Fruit fly (Drosophila melanogaster) whole organism, embryonic: ENCODE results near the gene CG2124.
A peak's percentile ranks its signal among the peaks of the same experiment; 100 is the strongest.

Experiments used
- ATbp ChIP-seq: fragments of 200-800 bp; sonication (Bioruptor generic); optimal IDR thresholded peaks from 2 replicates; lab custom pipeline; 2017; ENCODE audit warnings: missing biosample characterization, mild to moderate bottlenecking, missing genetic modification characterization, missing genetic modification reagents
- Adf1 ChIP-seq: fragments of 200-800 bp; sonication (Bioruptor generic); IDR thresholded peaks from 2 replicates; pipeline ENCODE4 v1.3.6; 2022; ENCODE audit warnings: missing biosample characterization, missing genetic modification characterization
- Aef1 ChIP-seq: fragments of 200-800 bp; sonication (Bioruptor generic); IDR thresholded peaks from 3 replicates; pipeline ENCODE4 v1.3.6; 2022; ENCODE audit warnings: missing biosample characterization, missing genetic modification characterization
- Bteb2 ChIP-seq: fragments of 200-800 bp; sonication (Bioruptor generic); optimal IDR thresholded peaks from 2 replicates; lab custom pipeline; 2016; ENCODE audit warnings: missing biosample characterization, missing genetic modification characterization
- CG10366 ChIP-seq: fragments of 200-800 bp; sonication (Bioruptor generic); IDR thresholded peaks from 2 replicates; pipeline ENCODE4 v1.3.6; 2022; ENCODE audit warnings: missing biosample characterization, missing genetic modification characterization
- CG11504 ChIP-seq: fragments of 200-800 bp; sonication (Bioruptor generic); optimal IDR thresholded peaks from 3 replicates; lab custom pipeline; 2019; ENCODE audit warnings: missing biosample characterization, mild to moderate bottlenecking, missing genetic modification characterization, moderate library complexity
- CG12769 ChIP-seq: fragments of 200-800 bp; sonication (Bioruptor generic); optimal IDR thresholded peaks from 2 replicates; lab custom pipeline; 2019; ENCODE audit warnings: missing biosample characterization, mild to moderate bottlenecking, missing genetic modification characterization, moderate library complexity
- CG15269 ChIP-seq: fragments of 200-800 bp; sonication (Bioruptor generic); optimal IDR thresholded peaks from 2 replicates; lab custom pipeline; 2018; ENCODE audit warnings: missing biosample characterization, mild to moderate bottlenecking, missing genetic modification characterization, moderate library complexity
- CG15601 ChIP-seq: fragments of 200-800 bp; sonication (Bioruptor generic); optimal IDR thresholded peaks from 3 replicates; lab custom pipeline; 2019; ENCODE audit warnings: missing biosample characterization, mild to moderate bottlenecking, missing genetic modification characterization, moderate library complexity
- CG16815 ChIP-seq: fragments of 200-800 bp; sonication (Bioruptor generic); optimal IDR thresholded peaks from 3 replicates; lab custom pipeline; 2017; ENCODE audit warnings: missing biosample characterization, mild to moderate bottlenecking, missing genetic modification characterization
- CG17361 ChIP-seq: fragments of 200-800 bp; sonication (Bioruptor generic); IDR thresholded peaks from 3 replicates; pipeline ENCODE4 v1.3.6; 2022; ENCODE audit warnings: missing biosample characterization, missing genetic modification characterization
- CG18011 ChIP-seq: fragments of 200-800 bp; sonication (Bioruptor generic); optimal IDR thresholded peaks from 2 replicates; lab custom pipeline; 2017; ENCODE audit warnings: missing biosample characterization, missing genetic modification characterization, mild to moderate bottlenecking, moderate library complexity, missing genotype
- CG30020 ChIP-seq: fragments of 200-800 bp; optimal IDR thresholded peaks from 2 replicates; lab custom pipeline; 2019; ENCODE audit warnings: missing biosample characterization, mild to moderate bottlenecking, missing genetic modification characterization, moderate library complexity
- CG32532 ChIP-seq: fragments of 200-800 bp; sonication (Bioruptor generic); IDR thresholded peaks from 2 replicates; pipeline ENCODE4 v1.3.6; 2022; ENCODE audit warnings: missing biosample characterization, missing genetic modification characterization
- CG4360 ChIP-seq: fragments of 200-800 bp; sonication (Bioruptor generic); IDR thresholded peaks from 2 replicates; pipeline ENCODE4 v1.3.6; 2022; ENCODE audit warnings: missing biosample characterization, missing genetic modification characterization
- CG4424 ChIP-seq: fragments of 200-800 bp; sonication (Bioruptor generic); optimal IDR thresholded peaks from 3 replicates; lab custom pipeline; 2016; ENCODE audit warnings: missing biosample characterization, missing genetic modification characterization
- CG4820 ChIP-seq: fragments of 200-800 bp; sonication (Bioruptor generic); optimal IDR thresholded peaks from 3 replicates; lab custom pipeline; 2016; ENCODE audit warnings: missing biosample characterization, missing genetic modification characterization
- CG7839 ChIP-seq: fragments of 200-800 bp; sonication (Bioruptor generic); optimal IDR thresholded peaks from 3 replicates; lab custom pipeline; 2018; ENCODE audit warnings: missing biosample characterization, mild to moderate bottlenecking, missing genetic modification characterization, moderate library complexity
- CG8478 ChIP-seq: fragments of >200 bp; optimal IDR thresholded peaks from 2 replicates; lab custom pipeline; 2018
- D19B ChIP-seq: fragments of 200-800 bp; sonication (Bioruptor generic); optimal IDR thresholded peaks from 2 replicates; lab custom pipeline; 2017; ENCODE audit warnings: missing biosample characterization, mild to moderate bottlenecking, missing genetic modification characterization
- Dll ChIP-seq: fragments of 200-800 bp; sonication (Bioruptor generic); IDR thresholded peaks from 4 replicates; pipeline ENCODE4 v1.3.6; 2022; ENCODE audit warnings: missing biosample characterization, missing genetic modification characterization; ENCODE audit not compliant: partially characterized antibody
- Dp ChIP-seq: fragments of 200-800 bp; sonication (Bioruptor generic); optimal IDR thresholded peaks from 2 replicates; lab custom pipeline; 2018; ENCODE audit warnings: missing biosample characterization, mild to moderate bottlenecking, missing genetic modification characterization, moderate library complexity
- E2f2 ChIP-seq: fragments of 200-800 bp; sonication (Bioruptor generic); IDR thresholded peaks from 2 replicates; pipeline ENCODE4 v1.3.6; 2022; ENCODE audit warnings: missing biosample characterization, missing genetic modification characterization
- Eip74EF ChIP-seq, 2 experiments: fragments of 200-800 bp in 1 of 2; fragments of >200 bp in 1 of 2; sonication (Bioruptor generic) in 1 of 2; optimal IDR thresholded peaks; 2 replicates each; lab custom pipeline; 2017 to 2019; ENCODE audit warnings: missing biosample characterization in 2 of 2, missing genetic modification characterization in 2 of 2, mild to moderate bottlenecking in 1 of 2, moderate library complexity in 1 of 2
- Hand ChIP-seq: fragments of 200-800 bp; sonication (Bioruptor generic); optimal IDR thresholded peaks from 2 replicates; lab custom pipeline; 2017; ENCODE audit warnings: mild to moderate bottlenecking, missing biosample characterization, missing genetic modification reagents, missing genetic modification characterization
- Hey ChIP-seq: fragments of 200-800 bp; sonication (Bioruptor generic); optimal IDR thresholded peaks from 3 replicates; lab custom pipeline; 2018; ENCODE audit warnings: missing biosample characterization, mild to moderate bottlenecking, missing genetic modification characterization
- Hr78 ChIP-seq, 2 experiments: fragments of 200-800 bp in 1 of 2; fragments of >200 bp in 1 of 2; sonication (Bioruptor generic) in 1 of 2; optimal IDR thresholded peaks; 2 replicates each; lab custom pipeline; 2017 to 2019; ENCODE audit warnings: missing biosample characterization in 2 of 2, missing genetic modification characterization in 2 of 2, mild to moderate bottlenecking in 1 of 2, moderate library complexity in 1 of 2
- Oaz ChIP-seq: fragments of 200-800 bp; sonication (Bioruptor generic); IDR thresholded peaks from 2 replicates; pipeline ENCODE4 v1.3.6; 2022; ENCODE audit warnings: missing biosample characterization, missing genetic modification characterization
- Ravus ChIP-seq: fragments of 200-800 bp; sonication (Bioruptor generic); IDR thresholded peaks from 2 replicates; pipeline ENCODE4 v1.3.6; 2022; ENCODE audit warnings: missing biosample characterization, missing genetic modification characterization
- Xbp1 ChIP-seq: fragments of 200-800 bp; sonication (Bioruptor generic); optimal IDR thresholded peaks from 3 replicates; lab custom pipeline; 2016; ENCODE audit warnings: missing biosample characterization, mild to moderate bottlenecking, missing genetic modification characterization
- ac ChIP-seq: fragments of 200-800 bp; sonication (Bioruptor generic); optimal IDR thresholded peaks from 3 replicates; lab custom pipeline; 2017; ENCODE audit warnings: missing biosample characterization, mild to moderate bottlenecking, missing genetic modification characterization
- br ChIP-seq: fragments of >200 bp; optimal IDR thresholded peaks from 2 replicates; lab custom pipeline; 2017
- bsh ChIP-seq, 2 experiments: fragments of 200-800 bp; sonication (Bioruptor generic); optimal IDR thresholded peaks; 2 replicates each; lab custom pipeline; 2017 to 2018; ENCODE audit warnings: mild to moderate bottlenecking in 2 of 2, missing biosample characterization in 2 of 2, missing genetic modification characterization in 2 of 2, moderate library complexity in 1 of 2
- caup ChIP-seq: fragments of 200-800 bp; sonication (Bioruptor generic); optimal IDR thresholded peaks from 3 replicates; lab custom pipeline; 2017; ENCODE audit warnings: missing biosample characterization, mild to moderate bottlenecking, missing genetic modification characterization, moderate library complexity; ENCODE audit not compliant: severe bottlenecking
- dysf ChIP-seq: fragments of 200-800 bp; sonication (Bioruptor generic); IDR thresholded peaks from 3 replicates; pipeline ENCODE4 v1.3.6; 2022; ENCODE audit warnings: missing biosample characterization, missing genetic modification characterization
- ewg ChIP-seq: fragments of 200-800 bp; sonication (Bioruptor generic); optimal IDR thresholded peaks from 3 replicates; lab custom pipeline; 2017; ENCODE audit warnings: mild to moderate bottlenecking, missing biosample characterization, missing genetic modification reagents, missing genetic modification characterization
- exex ChIP-seq: fragments of 200-800 bp; sonication (Bioruptor generic); optimal IDR thresholded peaks from 4 replicates; lab custom pipeline; 2018; ENCODE audit warnings: missing biosample characterization, mild to moderate bottlenecking, missing genetic modification characterization, moderate library complexity
- fd96Cb ChIP-seq: fragments of 200-800 bp; sonication (Bioruptor generic); optimal IDR thresholded peaks from 2 replicates; lab custom pipeline; 2018; ENCODE audit warnings: missing biosample characterization, mild to moderate bottlenecking, missing genetic modification characterization, moderate library complexity
- hth ChIP-seq: fragments of >200 bp; optimal IDR thresholded peaks from 2 replicates; lab custom pipeline; 2017; ENCODE audit warnings: inconsistent platforms
- ind ChIP-seq: fragments of 200-800 bp; sonication (Bioruptor generic); optimal IDR thresholded peaks from 3 replicates; lab custom pipeline; 2016; ENCODE audit warnings: missing biosample characterization, missing genetic modification characterization
- luna ChIP-seq: fragments of 200-800 bp; sonication (Bioruptor generic); optimal IDR thresholded peaks from 2 replicates; lab custom pipeline; 2016; ENCODE audit warnings: missing biosample characterization, missing genetic modification characterization
- nerfin-1 ChIP-seq: fragments of 200-800 bp; sonication (Bioruptor generic); optimal IDR thresholded peaks from 3 replicates; lab custom pipeline; 2019; ENCODE audit warnings: missing biosample characterization, mild to moderate bottlenecking, missing genetic modification characterization, moderate library complexity
- nom ChIP-seq: fragments of 200-800 bp; sonication (Bioruptor generic); optimal IDR thresholded peaks from 2 replicates; lab custom pipeline; 2017; ENCODE audit warnings: missing biosample characterization, missing genetic modification characterization, mild to moderate bottlenecking, moderate library complexity, missing genetic modification reagents
- scrt ChIP-seq: fragments of 200-800 bp; sonication (Bioruptor generic); optimal IDR thresholded peaks from 2 replicates; lab custom pipeline; 2018; ENCODE audit warnings: missing biosample characterization, mild to moderate bottlenecking, missing genetic modification characterization, moderate library complexity
- so ChIP-seq: fragments of 200-800 bp; sonication (Bioruptor generic); IDR thresholded peaks from 3 replicates; pipeline ENCODE4 v1.3.6; 2022; ENCODE audit warnings: missing biosample characterization, missing genetic modification characterization
- stc ChIP-seq: fragments of 200-800 bp; sonication (Bioruptor generic); IDR thresholded peaks from 2 replicates; pipeline ENCODE4 v1.3.6; 2022; ENCODE audit warnings: missing biosample characterization, missing genetic modification characterization
- sug ChIP-seq: fragments of 200-800 bp; optimal IDR thresholded peaks from 2 replicates; lab custom pipeline; 2019; ENCODE audit warnings: missing biosample characterization, mild to moderate bottlenecking, missing genetic modification characterization, moderate library complexity
- tap ChIP-seq: fragments of 200-800 bp; optimal IDR thresholded peaks from 3 replicates; lab custom pipeline; 2019; ENCODE audit warnings: missing biosample characterization, mild to moderate bottlenecking, missing genetic modification characterization, moderate library complexity
- zen2 ChIP-seq: fragments of 200-800 bp; sonication (Bioruptor generic); IDR thresholded peaks from 3 replicates; pipeline ENCODE4 v1.3.6; 2022; ENCODE audit warnings: missing biosample characterization, missing genetic modification characterization; ENCODE audit not compliant: partially characterized antibody
- zfh2 ChIP-seq: fragments of 200-800 bp; sonication (Bioruptor generic); optimal IDR thresholded peaks from 2 replicates; lab custom pipeline; 2016; ENCODE audit warnings: missing biosample characterization, missing genetic modification characterization

Gene CG2124

dm6 chrX:10561433-10561832 lies 34.5 kb upstream of the CG2124 start (continued):
- TF ChIP-seq Xbp1 (GFP tag; lab: Kevin White, UChicago): peak; percentile 44
- TF ChIP-seq CG15269 (tag; lab: Kevin White, UChicago): peak; percentile 70
- no peak for TF ChIP-seq Dp
- peak; percentile 4 for TF ChIP-seq CG4820
- TF ChIP-seq br: no peak
- no peak for TF ChIP-seq luna (GFP tag; lab: Kevin White, UChicago)
- TF ChIP-seq nerfin-1 (tag; lab: Kevin White, UChicago): no peak
- TF ChIP-seq Ravus (GFP tag; lab: Robert Waterston, UW): peak; percentile 8; the same call in 1 of the 2 replicates
- no peak for TF ChIP-seq hth
- peak; percentile 2 for TF ChIP-seq CG16815 (GFP tag; lab: Kevin White, UChicago)
- TF ChIP-seq bsh (GFP tag; optimal IDR thresholded peaks at IDR 0.05; lab: Kevin White, UChicago): peak; percentile 25 to 58
- peak; percentile 62 for TF ChIP-seq fd96Cb (tag; lab: Kevin White, UChicago)
- peak; percentile 24 for TF ChIP-seq CG12769 (tag; lab: Kevin White, UChicago)
- TF ChIP-seq ATbp: peak; percentile 23
- TF ChIP-seq zfh2 (GFP tag; lab: Kevin White, UChicago): no peak
- TF ChIP-seq tap (tag; lab: Kevin White, UChicago): peak; percentile 47
- no peak for TF ChIP-seq ewg (GFP tag; lab: Kevin White, UChicago)
- no peak for TF ChIP-seq Hey (tag; lab: Kevin White, UChicago)
- TF ChIP-seq CG30020: no peak
- TF ChIP-seq E2f2 (GFP tag; lab: Robert Waterston, UW): 0 out of 2 replicates have a peak, but pooled peaks have one; percentile 27
- peak; percentile 71 for TF ChIP-seq dysf
- TF ChIP-seq Aef1 (GFP tag; lab: Robert Waterston, UW): peak; percentile 23; the same call in 1 of the 3 replicates
- peak; percentile 7 for TF ChIP-seq caup (GFP tag; lab: Kevin White, UChicago)
- peak; percentile 36 for TF ChIP-seq D19B (GFP tag; lab: Kevin White, UChicago)
- peak; percentile 53 for TF ChIP-seq ind (GFP tag; lab: Kevin White, UChicago)
- no peak for TF ChIP-seq Adf1 (GFP tag; lab: Robert Waterston, UW)
- TF ChIP-seq sug (tag; lab: Kevin White, UChicago): peak; percentile 4
- no peak for TF ChIP-seq Hr78 (GFP tag; optimal IDR thresholded peaks at IDR 0.05; lab: Kevin White, UChicago)
- TF ChIP-seq CG17361 (GFP tag; lab: Robert Waterston, UW): peak; percentile 64
- peak; percentile 19 for TF ChIP-seq CG4424
- TF ChIP-seq nom (GFP tag; lab: Kevin White, UChicago): no peak
- peak; percentile 44; the same call in 1 of the 2 replicates for TF ChIP-seq stc
- TF ChIP-seq CG11504 (tag; lab: Kevin White, UChicago): peak; percentile 78
- TF ChIP-seq Dll: no peak
- peak; percentile 54; the same call in 1 of the 2 replicates for TF ChIP-seq CG32532 (GFP tag; lab: Robert Waterston, UW)
- no peak for TF ChIP-seq exex
- peak; percentile 80 for TF ChIP-seq CG7839 (tag; lab: Kevin White, UChicago)
- no peak for TF ChIP-seq CG4360 (GFP tag; lab: Robert Waterston, UW)
- no peak for TF ChIP-seq CG18011
- TF ChIP-seq Hand (GFP tag; lab: Kevin White, UChicago): no peak
- TF ChIP-seq zen2 (GFP tag; lab: Robert Waterston, UW): no peak
- no peak for TF ChIP-seq CG8478 (lab: Kevin White, UChicago)
- peak; percentile 25 for TF ChIP-seq scrt (GFP tag; lab: Kevin White, UChicago)
- no peak for TF ChIP-seq ac
- no peak for TF ChIP-seq Bteb2 (GFP tag; lab: Kevin White, UChicago)
- peak; percentile 53 for TF ChIP-seq CG10366 (GFP tag; lab: Robert Waterston, UW)
- peak in 1 of 2 experiments; percentile 50 for TF ChIP-seq Eip74EF (GFP tag; optimal IDR thresholded peaks at IDR 0.05; lab: Kevin White, UChicago)
- TF ChIP-seq so: no peak
- peak; percentile 21 for TF ChIP-seq CG15601 (tag; lab: Kevin White, UChicago)
- TF ChIP-seq Oaz (GFP tag; lab: Robert Waterston, UW): no peak
